Worm (Caenorhabditis elegans) whole organism, midembryonic: ENCODE results near the gene R151.2.

ENCODE experiments used
- flt-1 ChIP-seq: fragments of 200-800 bp; sonication (Bioruptor generic); IDR thresholded peaks from 2 replicates; pipeline ENCODE4 v1.3.6; 2022; ENCODE audit warnings: missing genetic modification characterization, missing compliant biosample characterization
- ztf-23 ChIP-seq: fragments of 200-800 bp; sonication (Bioruptor generic); IDR thresholded peaks from 2 replicates; pipeline ENCODE4 v1.3.6; 2022; ENCODE audit warnings: missing genetic modification reagents, missing genetic modification characterization, missing compliant biosample characterization
- ztf-29 ChIP-seq: fragments of 200-800 bp; sonication (Bioruptor generic); IDR thresholded peaks from 2 replicates; pipeline ENCODE4 v1.3.6; 2022; ENCODE audit warnings: missing genetic modification reagents, missing genetic modification characterization, missing compliant biosample characterization

DNA sequence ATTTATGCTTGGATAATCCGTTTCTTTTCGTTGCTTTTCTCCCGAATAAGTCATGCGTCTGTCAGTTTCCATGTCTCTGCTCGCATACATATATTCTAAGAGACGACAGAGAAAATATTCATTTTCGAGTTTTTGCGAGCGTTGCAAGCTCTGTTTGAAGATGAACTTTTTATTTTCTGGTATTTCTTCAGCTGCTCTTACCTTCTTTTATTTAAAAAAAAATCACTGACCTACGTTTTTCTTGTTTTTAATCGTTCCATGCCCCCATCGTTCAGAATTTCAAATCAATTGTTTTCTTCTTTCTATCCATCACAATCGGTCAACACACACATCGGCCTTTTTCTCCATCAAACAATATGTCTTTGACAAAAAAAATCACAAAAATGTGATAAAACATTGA lies 719 bp downstream of the R151.2 start:
- no peak for TF ChIP-seq flt-1 (GFP tag; lab: Robert Waterston, UW)
- no peak for TF ChIP-seq ztf-29
- TF ChIP-seq ztf-23 (GFP tag; lab: Robert Waterston, UW) = no peak
